Worm (Caenorhabditis elegans): ENCODE results near the gene T04H1.5.

The T04H1.5 gene

ce11 chrV:12251041-12251440, at the start of gene T04H1.5:
Gene T04H1.5, plus strand, starts transcription at chrV:12251341.
- no peak for TF ChIP-seq him-1 (tag; optimal IDR thresholded peaks at IDR 0.05)

- TF ChIP-seq dao-5 (tag; optimal IDR thresholded peaks at IDR 0.05) (no peak), W03F9.2 (tag; optimal IDR thresholded peaks at IDR 0.05) (no peak), him-1 (tag; optimal IDR thresholded peaks at IDR 0.05) (no peak)
These were observed 42.5 kb upstream of the T04H1.5 start for ce11 chrV:12208678-12209077.

DNA sequence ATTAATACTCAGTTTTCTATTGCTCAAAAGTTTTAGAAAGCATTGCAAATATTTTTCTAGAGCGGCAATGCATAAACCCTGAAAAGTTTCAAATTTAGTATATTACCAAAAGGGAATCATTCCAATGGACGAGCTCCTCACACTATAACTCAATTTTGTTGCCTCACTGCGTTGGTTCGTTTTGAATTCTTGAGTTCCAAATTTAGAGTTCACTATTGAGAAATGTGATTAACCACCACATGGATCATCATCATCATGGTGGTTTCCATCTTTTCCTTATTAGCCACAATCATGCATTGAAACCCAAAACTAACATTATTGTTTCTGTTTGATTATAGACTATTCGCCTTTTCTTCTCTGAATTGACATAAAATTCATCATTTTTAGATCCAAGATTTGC, 41.2 kb upstream of the T04H1.5 start:
- no peak for TF ChIP-seq W03F9.2 (tag; optimal IDR thresholded peaks at IDR 0.05)
- no peak for TF ChIP-seq dao-5 (tag; optimal IDR thresholded peaks at IDR 0.05)
- TF ChIP-seq him-1 (tag; optimal IDR thresholded peaks at IDR 0.05), result no peak

DNA sequence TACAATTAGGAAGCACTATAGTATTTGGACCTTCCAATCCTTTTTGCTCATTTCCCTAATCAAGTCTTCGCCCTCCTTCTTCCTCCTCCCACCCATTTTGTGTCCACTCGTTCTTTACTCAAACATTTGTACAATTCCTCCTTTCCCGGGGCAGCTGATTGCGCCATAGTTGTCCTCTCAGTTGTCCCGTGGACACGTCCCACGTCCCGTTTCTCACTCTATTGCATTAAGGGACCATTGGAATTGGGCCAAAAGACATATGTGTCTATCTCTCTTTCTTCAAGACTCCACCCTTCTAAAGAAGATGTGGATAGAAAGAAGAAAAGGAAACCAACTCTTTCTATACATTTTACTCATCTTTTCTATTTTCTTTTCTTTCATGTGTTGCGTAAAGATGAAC, 40.1 kb upstream of the T04H1.5 start:
- TF ChIP-seq W03F9.2 (tag; optimal IDR thresholded peaks at IDR 0.05) (no peak), dao-5 (tag; optimal IDR thresholded peaks at IDR 0.05) (no peak), him-1 (tag; optimal IDR thresholded peaks at IDR 0.05) (no peak)

- no peak for TF ChIP-seq W03F9.2 (tag; optimal IDR thresholded peaks at IDR 0.05)
- TF ChIP-seq dao-5 (tag; optimal IDR thresholded peaks at IDR 0.05), result no peak
- TF ChIP-seq him-1 (tag; optimal IDR thresholded peaks at IDR 0.05), result no peak
These were observed 38.1 kb upstream of the T04H1.5 start, which contains the start of gene vab-8 for ce11 chrV:12213027-12213426. Gene vab-8, plus strand, starts transcription at chrV:12213327.

DNA sequence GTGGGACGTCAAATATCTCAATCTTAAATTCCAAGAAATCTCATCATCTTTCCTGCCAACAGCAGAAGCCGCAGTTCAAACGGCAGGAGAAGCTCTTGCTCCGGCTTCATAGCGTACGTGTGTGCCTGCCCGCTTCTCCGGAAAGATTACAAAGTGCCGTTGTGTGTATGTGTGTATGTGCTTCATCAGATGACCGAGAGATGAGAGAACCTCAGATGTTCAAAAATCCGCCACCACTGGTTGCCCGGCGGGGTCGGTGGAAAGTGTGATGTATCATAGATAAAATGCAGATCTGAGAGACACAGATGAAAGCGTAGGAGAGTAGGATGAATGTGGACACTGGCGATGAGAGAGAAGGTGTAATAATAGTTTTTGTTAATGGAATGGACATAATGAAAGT, 17.7 kb upstream of the T04H1.5 start:
- TF ChIP-seq W03F9.2 (tag; optimal IDR thresholded peaks at IDR 0.05) (no peak), him-1 (tag; optimal IDR thresholded peaks at IDR 0.05) (no peak), dao-5 (tag; optimal IDR thresholded peaks at IDR 0.05) (no peak)

- no peak for TF ChIP-seq dao-5 (tag; optimal IDR thresholded peaks at IDR 0.05)
- TF ChIP-seq him-1 (tag; optimal IDR thresholded peaks at IDR 0.05), result no peak
- no peak for TF ChIP-seq W03F9.2 (tag; optimal IDR thresholded peaks at IDR 0.05)
These were observed 16.7 kb upstream of the T04H1.5 start, which contains the start of gene myo-3 for ce11 chrV:12234293-12235004. Gene myo-3, minus strand, starts transcription at chrV:12234343.

- no peak for TF ChIP-seq him-1 (tag; optimal IDR thresholded peaks at IDR 0.05)
- TF ChIP-seq W03F9.2 (tag; optimal IDR thresholded peaks at IDR 0.05), result no peak
- TF ChIP-seq dao-5 (tag; optimal IDR thresholded peaks at IDR 0.05), result no peak
These were observed 15.6 kb upstream of the T04H1.5 start for ce11 chrV:12235502-12235901.

DNA sequence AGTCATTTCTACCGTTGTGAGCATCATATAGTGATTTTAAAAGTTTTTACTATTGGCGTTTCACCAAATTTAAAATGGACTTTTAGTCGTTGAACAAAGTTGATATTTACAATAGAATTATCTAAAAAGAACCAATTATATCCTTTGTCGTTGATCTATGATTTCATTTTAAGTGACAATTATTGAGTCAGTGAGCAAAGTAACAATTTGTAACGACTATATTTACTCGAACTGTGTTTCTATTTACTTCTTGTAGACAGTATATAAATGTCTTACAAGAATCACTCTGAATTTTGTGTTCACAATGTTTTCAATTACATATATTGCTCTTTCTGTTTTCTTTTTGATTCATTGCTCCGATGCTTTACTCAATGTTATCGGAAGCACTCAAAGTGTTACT, 10.0 kb upstream of the T04H1.5 start, which contains the start of gene ttr-22:
TSS of gene ttr-22 (plus strand) at position 301 of the 400 bp plus-strand sequence.
- TF ChIP-seq W03F9.2 (tag; optimal IDR thresholded peaks at IDR 0.05), result no peak
- no peak for TF ChIP-seq him-1 (tag; optimal IDR thresholded peaks at IDR 0.05)
- no peak for TF ChIP-seq dao-5 (tag; optimal IDR thresholded peaks at IDR 0.05)

- TF ChIP-seq him-1 (tag; optimal IDR thresholded peaks at IDR 0.05), result no peak
These were observed 6.0 kb upstream of the T04H1.5 start, which contains the start of the genes T04H1.13, slfl-5 and rad-50 for ce11 chrV:12244980-12245742. Gene T04H1.13, minus strand, starts transcription at chrV:12245030. Gene slfl-5, minus strand, starts transcription at chrV:12245044. Gene rad-50, plus strand, starts transcription at chrV:12245646.

- TF ChIP-seq him-1 (tag; optimal IDR thresholded peaks at IDR 0.05) (no peak), dao-5 (tag; optimal IDR thresholded peaks at IDR 0.05) (no peak), W03F9.2 (tag; optimal IDR thresholded peaks at IDR 0.05) (no peak)
These were observed 5.2 kb upstream of the T04H1.5 start for ce11 chrV:12245777-12246452.

- TF ChIP-seq dao-5 (tag; optimal IDR thresholded peaks at IDR 0.05), result no peak
- no peak for TF ChIP-seq W03F9.2 (tag; optimal IDR thresholded peaks at IDR 0.05)
- TF ChIP-seq him-1 (tag; optimal IDR thresholded peaks at IDR 0.05), result no peak
These were observed 1.1 kb downstream of the T04H1.5 start, which contains the start of gene lrx-1 for ce11 chrV:12252272-12252671. Gene lrx-1, plus strand, starts transcription at chrV:12252572.

- TF ChIP-seq him-1 (tag; optimal IDR thresholded peaks at IDR 0.05) (no peak), W03F9.2 (tag; optimal IDR thresholded peaks at IDR 0.05) (no peak), dao-5 (tag; optimal IDR thresholded peaks at IDR 0.05) (no peak)
These were observed 4.2 kb downstream of the T04H1.5 start, which contains the start of gene T04H1.12 for ce11 chrV:12255343-12255742. Gene T04H1.12, plus strand, starts transcription at chrV:12255643.

DNA sequence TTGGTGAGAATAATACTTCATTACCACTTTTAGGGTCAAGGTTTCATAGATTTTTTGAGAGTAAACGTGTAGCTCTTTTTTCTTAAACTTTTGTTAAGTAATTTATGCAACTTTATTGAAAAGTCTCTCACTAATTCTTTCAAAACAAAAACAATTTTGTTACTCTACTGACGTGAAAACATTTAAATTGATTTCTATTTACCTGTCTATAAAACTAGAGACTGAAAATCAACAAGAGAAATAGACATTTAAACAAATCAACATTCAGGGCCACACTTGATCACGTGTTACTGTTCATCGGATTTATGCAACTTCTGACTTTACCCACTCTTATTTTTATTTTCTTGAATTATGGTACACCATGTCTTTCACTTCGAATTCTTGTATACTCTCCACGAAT, 5.3 kb downstream of the T04H1.5 start, which contains the start of gene ugt-55:
TSS of gene ugt-55 (plus strand) at position 301 of the 400 bp plus-strand sequence.
- TF ChIP-seq W03F9.2 (tag; optimal IDR thresholded peaks at IDR 0.05), result no peak
- TF ChIP-seq him-1 (tag; optimal IDR thresholded peaks at IDR 0.05), result no peak
- no peak for TF ChIP-seq dao-5 (tag; optimal IDR thresholded peaks at IDR 0.05)

Data from whole organism, L4/young adult.